Fruit fly (Drosophila melanogaster): Measurements from ENCODE around the gene Bcs1.

Bcs1 gene

DNA sequence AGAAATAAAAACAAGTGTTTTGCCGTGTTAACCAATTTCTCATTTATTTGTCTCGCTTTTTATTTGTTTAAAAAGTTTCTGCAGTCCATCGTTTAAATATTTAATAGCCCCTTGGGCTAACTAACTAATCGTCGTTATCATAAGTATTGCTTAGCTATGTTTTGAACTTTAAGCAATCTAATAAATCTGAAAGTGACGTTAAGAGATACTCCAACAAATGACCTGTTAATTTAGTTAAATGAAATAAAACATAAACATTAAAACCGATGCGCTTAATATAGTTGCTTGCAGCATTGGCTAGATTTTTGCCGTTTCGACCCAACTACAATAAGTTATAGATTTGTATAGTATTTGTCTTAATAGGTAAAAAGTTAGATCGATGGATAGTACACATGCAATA lies 39.3 kb downstream of the Bcs1 start:
- no peak for TF ChIP-seq fru (GFP tag; optimal IDR thresholded peaks at IDR 0.05)

DNA sequence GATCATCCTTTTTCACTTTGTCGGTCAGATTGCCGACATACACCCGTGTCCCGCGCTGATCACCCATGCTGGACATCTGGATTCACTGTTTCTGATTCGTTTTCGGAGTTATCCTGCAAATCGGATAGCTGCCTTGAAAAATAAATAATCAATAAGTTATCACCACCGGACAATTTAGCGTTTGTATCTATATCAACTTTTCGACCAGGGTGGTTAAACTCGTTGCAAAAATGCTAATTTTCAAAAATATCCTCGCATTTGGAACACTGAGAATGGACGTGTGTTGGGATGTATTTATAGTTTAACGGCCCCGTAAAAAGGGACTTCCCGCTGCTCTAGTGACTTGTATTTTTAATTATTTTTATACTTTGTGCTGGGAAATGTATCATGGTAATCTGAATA lies 40.9 kb downstream of the Bcs1 start, which contains the start of gene Rsf1:
Gene Rsf1, minus strand, starts transcription at position 212 of the 402 bp plus-strand sequence.
- TF ChIP-seq rgr (GFP tag; optimal IDR thresholded peaks at IDR 0.05), result no peak
- peak in 1 of 2 experiments; percentile 22 for TF ChIP-seq dl (GFP tag; optimal IDR thresholded peaks at IDR 0.05; ENCODE audit: insufficient read depth in 1 of 2, partially characterized antibody in 2 of 2)
- TF ChIP-seq Rel (GFP tag; optimal IDR thresholded peaks at IDR 0.05), result no peak
- TF ChIP-seq Rel (tag; optimal IDR thresholded peaks at IDR 0.05), result peak; percentile 83

DNA sequence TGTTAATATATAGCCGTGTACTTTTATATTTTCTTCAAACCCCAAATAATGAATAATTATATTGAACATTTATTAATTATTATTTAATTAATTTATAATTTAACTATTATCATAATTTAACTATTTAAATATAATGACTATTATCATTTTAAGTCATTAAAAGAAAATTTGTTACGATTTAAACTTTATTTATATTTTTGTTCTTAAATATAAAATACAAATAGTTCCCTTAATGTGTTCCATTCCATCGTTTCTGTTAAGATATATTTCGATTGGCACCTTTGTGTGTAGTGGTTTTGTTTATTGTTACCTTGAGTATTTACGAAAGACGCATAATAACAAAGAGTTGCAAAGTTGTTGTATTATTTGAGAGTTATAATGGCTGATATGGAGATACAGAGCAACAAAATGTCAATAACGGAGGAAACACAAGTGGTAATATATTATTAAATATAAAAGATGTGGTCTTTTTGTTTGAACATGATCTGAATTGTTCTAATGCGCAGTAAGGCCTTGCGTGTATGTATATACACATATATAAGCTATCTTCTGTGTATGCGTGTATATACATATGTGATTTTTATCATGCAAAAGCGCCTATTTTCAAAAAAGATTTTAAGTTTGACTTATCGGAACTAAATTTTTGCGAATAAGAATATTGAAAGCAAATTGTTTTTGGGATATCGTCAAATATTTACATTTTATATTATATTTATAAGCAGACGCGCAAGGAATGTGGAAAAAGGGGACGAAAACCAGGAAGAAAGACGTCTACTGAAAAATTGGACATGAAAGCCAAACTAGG lies 41.6 kb downstream of the Bcs1 start, which contains the start of gene REPTOR-BP:
Gene REPTOR-BP, plus strand, starts transcription at position 296 of the 805 bp plus-strand sequence.
- TF ChIP-seq psq (GFP tag; optimal IDR thresholded peaks at IDR 0.05), result peak; percentile 0
- TF ChIP-seq Hr83 (GFP tag; optimal IDR thresholded peaks at IDR 0.05; ENCODE audit: poor library complexity, severe bottlenecking), result no peak
- peak; percentile 58 for TF ChIP-seq sage (GFP tag; optimal IDR thresholded peaks at IDR 0.05)
- peak; percentile 67 for TF ChIP-seq brk (GFP tag; optimal IDR thresholded peaks at IDR 0.05)

DNA sequence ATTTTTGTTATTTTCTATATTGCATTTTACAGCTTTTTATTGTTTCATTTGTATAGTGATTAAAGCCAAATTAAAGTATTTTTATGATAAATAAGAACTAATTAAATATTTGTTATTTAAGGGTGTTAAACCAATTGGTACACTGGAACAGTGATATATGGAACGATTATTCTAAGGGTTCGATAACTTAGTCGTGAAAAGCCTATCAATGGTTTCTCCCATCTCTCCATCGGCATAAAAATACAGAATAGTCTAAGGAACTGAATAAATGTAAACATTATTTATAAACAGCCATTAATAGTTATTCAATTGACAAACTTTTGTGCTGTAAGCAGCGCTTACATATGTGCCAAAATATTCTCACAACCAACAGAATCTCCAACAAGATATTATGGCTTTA lies 42.7 kb downstream of the Bcs1 start, which contains the start of gene Mob3:
Gene Mob3, plus strand, starts transcription at position 208 of the 400 bp plus-strand sequence.
- TF ChIP-seq woc (GFP tag; optimal IDR thresholded peaks at IDR 0.05) (peak; percentile 39), Sp1 (GFP tag; optimal IDR thresholded peaks at IDR 0.05) (no peak), GATAd (GFP tag; optimal IDR thresholded peaks at IDR 0.05) (no peak), Hnf4 (GFP tag; optimal IDR thresholded peaks at IDR 0.05) (peak; percentile 43), brk (GFP tag; optimal IDR thresholded peaks at IDR 0.05) (no peak), dl (GFP tag; optimal IDR thresholded peaks at IDR 0.05; ENCODE audit: insufficient read depth in 1 of 2, partially characterized antibody in 2 of 2) (no peak), sage (GFP tag; optimal IDR thresholded peaks at IDR 0.05) (peak; percentile 56), rgr (GFP tag; optimal IDR thresholded peaks at IDR 0.05) (no peak), psq (GFP tag; optimal IDR thresholded peaks at IDR 0.05) (no peak), N (GFP tag; optimal IDR thresholded peaks at IDR 0.05) (no peak), Hr78 (GFP tag; optimal IDR thresholded peaks at IDR 0.05) (no peak), CG32264 (GFP tag; optimal IDR thresholded peaks at IDR 0.05) (no peak)

DNA sequence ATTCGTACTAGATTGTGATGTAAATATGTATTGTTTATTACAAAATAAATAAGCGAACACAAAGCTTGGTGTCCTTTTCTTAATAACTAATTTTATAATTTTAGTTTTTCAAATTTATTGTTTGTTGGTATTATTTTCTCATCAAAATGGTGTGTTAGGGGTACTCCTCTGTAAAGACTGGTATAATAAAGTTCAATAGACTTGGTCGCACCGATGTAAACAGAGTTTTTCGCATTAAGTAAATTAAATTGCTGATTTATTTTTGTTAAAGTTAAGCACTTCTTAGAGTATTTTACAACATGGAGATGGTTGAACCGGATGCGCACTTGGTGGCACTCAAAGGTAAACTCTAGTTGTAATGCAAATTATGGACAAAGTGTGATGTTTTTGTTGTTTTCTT lies 44.1 kb downstream of the Bcs1 start, which contains the start of gene CG4953:
Gene CG4953, plus strand, starts transcription at position 193 of the 400 bp plus-strand sequence.
- TF ChIP-seq OdsH (GFP tag; optimal IDR thresholded peaks at IDR 0.05) (no peak), sage (GFP tag; optimal IDR thresholded peaks at IDR 0.05) (no peak), usp (GFP tag; optimal IDR thresholded peaks at IDR 0.05) (no peak)

DNA sequence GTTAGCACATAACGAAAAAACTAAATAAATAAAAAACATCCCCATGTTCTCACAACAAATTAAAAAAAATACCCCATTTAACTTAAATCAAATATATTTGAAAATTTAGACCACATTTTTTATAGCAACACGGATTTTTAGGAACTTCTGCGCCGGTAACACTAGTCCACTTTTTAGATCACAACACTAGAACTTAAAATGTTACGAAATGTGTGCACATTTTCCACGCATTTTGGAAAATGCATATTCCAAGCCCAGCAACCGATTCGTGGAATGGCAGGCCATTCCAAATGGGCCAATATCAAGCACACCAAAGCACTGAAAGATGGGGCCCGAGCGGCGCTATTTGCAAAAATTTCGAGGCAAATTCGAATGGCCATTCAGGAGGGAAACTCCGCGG lies 46.2 kb downstream of the Bcs1 start, which contains the start of gene CG4957:
Gene CG4957, plus strand, starts transcription at position 185 of the 400 bp plus-strand sequence.
- TF ChIP-seq N (GFP tag; optimal IDR thresholded peaks at IDR 0.05) (no peak), Myc (optimal IDR thresholded peaks at IDR 0.05) (peak; percentile 26), CG32264 (GFP tag; optimal IDR thresholded peaks at IDR 0.05) (no peak)

DNA sequence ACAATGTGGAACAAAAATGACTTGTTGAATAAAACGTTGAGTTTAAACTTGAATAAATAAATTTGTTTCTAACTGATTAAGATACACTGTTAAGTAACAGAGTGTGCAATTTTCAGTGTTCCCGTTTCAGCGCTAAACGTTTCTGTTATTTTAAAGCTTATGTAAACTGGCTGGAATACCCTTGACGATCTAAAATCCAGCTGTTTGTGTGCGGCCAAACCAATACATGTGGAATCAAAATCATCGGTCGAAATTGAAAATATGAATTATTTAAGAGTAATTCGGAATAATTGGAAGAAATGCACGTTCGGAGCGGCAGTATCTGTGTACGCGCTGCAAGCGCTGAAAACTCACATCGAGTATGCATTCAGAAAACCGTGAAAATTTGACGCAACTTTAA lies 47.4 kb downstream of the Bcs1 start, which contains the start of gene Mulk:
Gene Mulk, plus strand, starts transcription at position 198 of the 400 bp plus-strand sequence.
- no peak for TF ChIP-seq woc (GFP tag; optimal IDR thresholded peaks at IDR 0.05)
- TF ChIP-seq CG32264 (GFP tag; optimal IDR thresholded peaks at IDR 0.05), result no peak
- peak in 1 of 2 experiments; percentile 50 for TF ChIP-seq foxo (GFP tag; optimal IDR thresholded peaks at IDR 0.05)
- no peak for TF ChIP-seq Myc (optimal IDR thresholded peaks at IDR 0.05)
- TF ChIP-seq dl (GFP tag; optimal IDR thresholded peaks at IDR 0.05; ENCODE audit: insufficient read depth in 1 of 2, partially characterized antibody in 2 of 2), result no peak
- TF ChIP-seq Hr83 (GFP tag; optimal IDR thresholded peaks at IDR 0.05; ENCODE audit: poor library complexity, severe bottlenecking), result no peak
- TF ChIP-seq sage (GFP tag; optimal IDR thresholded peaks at IDR 0.05), result peak; percentile 67

DNA sequence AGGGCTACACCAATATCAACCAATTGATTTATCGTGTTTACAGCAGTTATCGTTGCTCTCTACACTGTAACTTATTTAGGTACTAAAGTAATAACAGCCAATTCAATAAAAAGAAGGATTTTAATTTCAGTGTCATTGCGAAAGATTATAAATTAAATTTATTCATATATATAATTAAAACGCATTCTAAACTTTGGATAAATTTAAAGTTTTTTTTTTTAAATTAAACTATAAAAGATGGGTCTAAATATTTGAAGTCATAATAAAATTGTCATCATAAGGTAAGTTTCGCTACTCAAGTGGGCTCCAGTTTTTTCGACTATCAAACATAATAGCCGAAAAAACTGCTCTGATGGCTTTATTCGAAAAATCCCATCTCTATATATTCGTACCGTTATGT lies 49.8 kb downstream of the Bcs1 start, which contains the start of gene trk:
Gene trk, minus strand, starts transcription at position 101 of the 400 bp plus-strand sequence.
- TF ChIP-seq GATAd (GFP tag; optimal IDR thresholded peaks at IDR 0.05), result no peak
- no peak for TF ChIP-seq brk (GFP tag; optimal IDR thresholded peaks at IDR 0.05)
- no peak for TF ChIP-seq Dfd (GFP tag; optimal IDR thresholded peaks at IDR 0.05)
- no peak for TF ChIP-seq lola (GFP tag; optimal IDR thresholded peaks at IDR 0.05)
- no peak for TF ChIP-seq psq (GFP tag; optimal IDR thresholded peaks at IDR 0.05)
- no peak for TF ChIP-seq Jra (GFP tag; optimal IDR thresholded peaks at IDR 0.05)
- no peak for TF ChIP-seq foxo (GFP tag; optimal IDR thresholded peaks at IDR 0.05)
- no peak for TF ChIP-seq CG32264 (GFP tag; optimal IDR thresholded peaks at IDR 0.05)
- TF ChIP-seq Hr78 (GFP tag; optimal IDR thresholded peaks at IDR 0.05), result no peak
- TF ChIP-seq usp (GFP tag; optimal IDR thresholded peaks at IDR 0.05), result no peak
- TF ChIP-seq ey (GFP tag; optimal IDR thresholded peaks at IDR 0.05), result no peak
- no peak for TF ChIP-seq dsf (GFP tag; optimal IDR thresholded peaks at IDR 0.05; ENCODE audit: borderline replicate concordance)

All from whole organism, wandering third instar larva.